Worm (Caenorhabditis elegans) whole organism, midembryonic: ENCODE results near the gene skr-18.

Source experiments
- cog-1 ChIP-seq: sonication (generic microtip); optimal IDR thresholded peaks from 2 replicates; lab custom pipeline; 2016; ENCODE audit warnings: missing genetic modification characterization, missing compliant biosample characterization
- flt-1 ChIP-seq: fragments of 200-800 bp; sonication (Bioruptor generic); IDR thresholded peaks from 2 replicates; pipeline ENCODE4 v1.3.6; 2022; ENCODE audit warnings: missing genetic modification characterization, missing compliant biosample characterization
- ref-1 ChIP-seq: fragments of 200-800 bp; sonication (Bioruptor generic); conservative IDR thresholded peaks from 2 replicates; pipeline ENCODE4 v1.3.6; 2022; ENCODE audit warnings: missing genetic modification reagents, missing genetic modification characterization, missing compliant biosample characterization

DNA sequence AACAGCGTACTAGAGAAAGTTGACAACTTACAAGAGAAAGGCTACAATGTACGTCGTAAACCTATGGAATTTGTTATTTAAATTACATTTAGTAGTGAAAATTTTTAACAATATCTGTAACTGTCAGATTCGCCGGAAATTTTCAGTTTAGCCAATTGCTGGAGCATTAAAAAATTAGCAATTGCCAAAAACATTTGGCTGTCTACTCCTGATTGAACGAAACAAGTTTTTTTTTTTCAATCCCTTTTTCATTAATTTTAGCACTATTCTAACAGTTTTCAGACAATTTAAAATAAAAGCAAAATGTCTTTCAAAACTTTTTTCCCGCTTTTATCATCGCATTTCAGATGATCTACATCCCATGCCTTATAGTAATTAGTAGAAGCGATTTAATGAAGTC, 38.3 kb downstream of the skr-18 start:
- no peak for TF ChIP-seq flt-1
- TF ChIP-seq cog-1 (tag; lab: Kevin White, UChicago) = no peak
- no peak for TF ChIP-seq ref-1 (GFP tag; lab: Robert Waterston, UW)
